Fruit fly (Drosophila melanogaster): ENCODE results near the gene Pka-C2.

- TF ChIP-seq D1 (tag; optimal IDR thresholded peaks at IDR 0.05) = no peak
- TF ChIP-seq EcR (GFP tag; optimal IDR thresholded peaks at IDR 0.05) = no peak
- no peak for TF ChIP-seq CG8301 (tag; optimal IDR thresholded peaks at IDR 0.05)
- no peak for TF ChIP-seq fd96Ca (GFP tag; IDR thresholded peaks at IDR 0.05)
- TF ChIP-seq CG10348 (GFP tag; IDR thresholded peaks at IDR 0.05) = no peak
- TF ChIP-seq CG12605 (GFP tag; IDR thresholded peaks at IDR 0.05) = no peak
Observed at dm6 chr3R:30721215-30721862, 24.4 kb upstream of the Pka-C2 start.
